Fruit fly (Drosophila melanogaster): Measurements from ENCODE around the gene CG32554.
A peak's percentile ranks its signal among the peaks of the same experiment; 100 is the strongest.

Gene CG32554

dm6 chrX:17836420-17836932 lies 16.0 kb downstream of the CG32554 start:
- TF ChIP-seq h (GFP tag; optimal IDR thresholded peaks at IDR 0.05) (no peak), dl (GFP tag; optimal IDR thresholded peaks at IDR 0.05; ENCODE audit: insufficient read depth in 1 of 2, partially characterized antibody in 2 of 2) (no peak), Jra (GFP tag; optimal IDR thresholded peaks at IDR 0.05) (no peak), pan (optimal IDR thresholded peaks at IDR 0.05) (no peak), jim (GFP tag; optimal IDR thresholded peaks at IDR 0.05) (no peak), GATAd (GFP tag; optimal IDR thresholded peaks at IDR 0.05) (no peak), woc (GFP tag; optimal IDR thresholded peaks at IDR 0.05) (no peak), ey (GFP tag; optimal IDR thresholded peaks at IDR 0.05) (no peak), sage (GFP tag; optimal IDR thresholded peaks at IDR 0.05) (no peak), Hr78 (GFP tag; optimal IDR thresholded peaks at IDR 0.05) (no peak), Mio (GFP tag; optimal IDR thresholded peaks at IDR 0.05) (no peak), Dfd (GFP tag; optimal IDR thresholded peaks at IDR 0.05) (no peak), Hnf4 (GFP tag; optimal IDR thresholded peaks at IDR 0.05) (no peak), CrebA (GFP tag; optimal IDR thresholded peaks at IDR 0.05; ENCODE audit: borderline replicate concordance) (no peak), Myc (optimal IDR thresholded peaks at IDR 0.05) (no peak), Vsx2 (GFP tag; optimal IDR thresholded peaks at IDR 0.05; ENCODE audit: partially characterized antibody) (no peak)

DNA sequence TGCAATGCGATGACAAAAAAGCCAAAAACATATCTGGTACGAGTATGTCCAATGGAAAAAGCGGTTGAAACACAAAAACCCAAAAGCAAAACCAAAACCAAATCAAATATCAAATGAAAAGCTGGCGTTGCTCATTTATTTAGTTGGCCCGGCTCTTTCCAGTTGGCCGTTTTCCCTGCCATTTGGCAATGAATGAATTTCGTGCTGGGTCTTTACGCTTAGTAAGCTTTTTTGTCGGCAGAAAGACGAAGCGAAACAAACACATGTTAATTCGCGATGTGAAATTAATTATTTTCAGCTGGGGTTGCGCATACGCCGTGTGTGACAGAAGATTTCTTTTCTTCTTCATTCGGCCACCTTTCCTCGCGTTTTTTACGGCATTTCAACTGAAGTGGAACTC lies 17.7 kb downstream of the CG32554 start:
- no peak for TF ChIP-seq CG9705 (GFP tag; optimal IDR thresholded peaks at IDR 0.05)
- TF ChIP-seq tai (GFP tag; optimal IDR thresholded peaks at IDR 0.05): no peak
- TF ChIP-seq Dif (GFP tag; optimal IDR thresholded peaks at IDR 0.05; ENCODE audit: partially characterized antibody): no peak
- no peak for TF ChIP-seq psq (GFP tag; optimal IDR thresholded peaks at IDR 0.05)
- no peak for TF ChIP-seq CrebA (GFP tag; optimal IDR thresholded peaks at IDR 0.05; ENCODE audit: borderline replicate concordance)
- no peak for TF ChIP-seq jim (GFP tag; optimal IDR thresholded peaks at IDR 0.05)
- TF ChIP-seq Mio (GFP tag; optimal IDR thresholded peaks at IDR 0.05): no peak
- TF ChIP-seq lola (GFP tag; optimal IDR thresholded peaks at IDR 0.05): no peak
- no peak for TF ChIP-seq pan (optimal IDR thresholded peaks at IDR 0.05)
- TF ChIP-seq sv (GFP tag; optimal IDR thresholded peaks at IDR 0.05): no peak
- no peak for TF ChIP-seq Hnf4 (GFP tag; optimal IDR thresholded peaks at IDR 0.05)
- TF ChIP-seq dsf (GFP tag; optimal IDR thresholded peaks at IDR 0.05; ENCODE audit: borderline replicate concordance): no peak
- TF ChIP-seq Myc (optimal IDR thresholded peaks at IDR 0.05): no peak
- TF ChIP-seq br (GFP tag; optimal IDR thresholded peaks at IDR 0.05): no peak
- no peak for TF ChIP-seq CG32264 (GFP tag; optimal IDR thresholded peaks at IDR 0.05)
- TF ChIP-seq Abd-B (GFP tag; optimal IDR thresholded peaks at IDR 0.05): no peak
- TF ChIP-seq GATAd (GFP tag; optimal IDR thresholded peaks at IDR 0.05): no peak
- no peak for TF ChIP-seq ey (GFP tag; optimal IDR thresholded peaks at IDR 0.05)
- TF ChIP-seq Dfd (GFP tag; optimal IDR thresholded peaks at IDR 0.05): no peak

DNA sequence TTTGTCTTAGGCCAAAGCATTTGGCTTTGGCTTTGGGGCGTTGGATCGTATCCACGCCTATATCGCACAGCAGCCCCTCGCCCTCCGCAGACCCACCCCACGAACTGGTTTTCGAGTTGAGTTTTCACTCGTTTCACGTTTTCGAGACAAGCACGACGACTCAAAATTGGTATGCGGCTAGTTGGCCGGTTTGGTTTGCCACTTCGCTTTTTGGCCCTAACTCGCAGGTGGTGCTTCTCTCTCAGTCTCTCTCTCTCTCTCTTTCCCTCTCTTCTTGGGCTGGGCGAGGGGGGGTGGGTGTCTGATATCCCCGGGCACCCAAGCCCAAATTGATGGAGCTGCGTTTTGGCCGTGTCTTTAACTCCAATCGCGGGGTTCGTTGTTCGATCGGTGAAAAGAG lies 18.5 kb downstream of the CG32554 start:
- peak; percentile 50 for TF ChIP-seq Dif (GFP tag; optimal IDR thresholded peaks at IDR 0.05; ENCODE audit: partially characterized antibody)
- peak; percentile 70 for TF ChIP-seq Vsx2 (GFP tag; optimal IDR thresholded peaks at IDR 0.05; ENCODE audit: partially characterized antibody)
- TF ChIP-seq dl (GFP tag; optimal IDR thresholded peaks at IDR 0.05; ENCODE audit: insufficient read depth in 1 of 2, partially characterized antibody in 2 of 2): peak; percentile 24 to 40
- TF ChIP-seq lola (GFP tag; optimal IDR thresholded peaks at IDR 0.05): no peak
- TF ChIP-seq psq (GFP tag; optimal IDR thresholded peaks at IDR 0.05): peak; percentile 73

- TF ChIP-seq br (GFP tag; optimal IDR thresholded peaks at IDR 0.05): no peak
- no peak for TF ChIP-seq N (GFP tag; optimal IDR thresholded peaks at IDR 0.05)
- TF ChIP-seq usp (GFP tag; optimal IDR thresholded peaks at IDR 0.05): no peak
- no peak for TF ChIP-seq Dif (GFP tag; optimal IDR thresholded peaks at IDR 0.05; ENCODE audit: partially characterized antibody)
- no peak for TF ChIP-seq foxo (GFP tag; optimal IDR thresholded peaks at IDR 0.05)
- TF ChIP-seq tai (GFP tag; optimal IDR thresholded peaks at IDR 0.05): no peak
- peak; percentile 43 for TF ChIP-seq woc (GFP tag; optimal IDR thresholded peaks at IDR 0.05)
- no peak for TF ChIP-seq Sp1 (GFP tag; optimal IDR thresholded peaks at IDR 0.05)
- TF ChIP-seq CG9705 (GFP tag; optimal IDR thresholded peaks at IDR 0.05): no peak
- TF ChIP-seq lola (GFP tag; optimal IDR thresholded peaks at IDR 0.05): no peak
- peak; percentile 97 for TF ChIP-seq psq (GFP tag; optimal IDR thresholded peaks at IDR 0.05)
- no peak for TF ChIP-seq h (GFP tag; optimal IDR thresholded peaks at IDR 0.05)
- TF ChIP-seq dmrt93B (GFP tag; optimal IDR thresholded peaks at IDR 0.05): no peak
- no peak for TF ChIP-seq jim (GFP tag; optimal IDR thresholded peaks at IDR 0.05)
- no peak for TF ChIP-seq Rel (GFP tag; optimal IDR thresholded peaks at IDR 0.05)
- no peak for TF ChIP-seq Rel (tag; optimal IDR thresholded peaks at IDR 0.05)
- no peak for TF ChIP-seq HLH106 (tag; optimal IDR thresholded peaks at IDR 0.05)
- TF ChIP-seq fru (GFP tag; optimal IDR thresholded peaks at IDR 0.05): peak; percentile 52
- TF ChIP-seq dl (GFP tag; optimal IDR thresholded peaks at IDR 0.05; ENCODE audit: insufficient read depth in 1 of 2, partially characterized antibody in 2 of 2): no peak
- no peak for TF ChIP-seq Jra (GFP tag; optimal IDR thresholded peaks at IDR 0.05)
- no peak for TF ChIP-seq dsf (GFP tag; optimal IDR thresholded peaks at IDR 0.05; ENCODE audit: borderline replicate concordance)
- TF ChIP-seq ey (GFP tag; optimal IDR thresholded peaks at IDR 0.05): no peak
Observed at dm6 chrX:17832163-17833014, 20.1 kb downstream of the CG32554 start.
